Fruit fly (Drosophila melanogaster) whole organism, embryonic: ENCODE data around the gene CG6607.

Experiments
- ATbp ChIP-seq: fragments of 200-800 bp; sonication (Bioruptor generic); optimal IDR thresholded peaks from 2 replicates; lab custom pipeline; 2017; ENCODE audit warnings: missing biosample characterization, mild to moderate bottlenecking, missing genetic modification characterization, missing genetic modification reagents
- Aef1 ChIP-seq: fragments of 200-800 bp; sonication (Bioruptor generic); IDR thresholded peaks from 3 replicates; pipeline ENCODE4 v1.3.6; 2022; ENCODE audit warnings: missing biosample characterization, missing genetic modification characterization
- Atf3 ChIP-seq: fragments of 200-800 bp; sonication (Bioruptor generic); optimal IDR thresholded peaks from 3 replicates; lab custom pipeline; 2016; ENCODE audit warnings: missing biosample characterization, missing genetic modification characterization
- CG1024 ChIP-seq: fragments of 200-800 bp; sonication (Bioruptor generic); IDR thresholded peaks from 2 replicates; pipeline ENCODE4 v1.3.6; 2022; ENCODE audit warnings: missing biosample characterization, missing genetic modification characterization
- CG10274 ChIP-seq: fragments of 200-800 bp; sonication (Bioruptor generic); optimal IDR thresholded peaks from 3 replicates; lab custom pipeline; 2017; ENCODE audit warnings: missing biosample characterization, mild to moderate bottlenecking, missing genetic modification characterization
- CG10565 ChIP-seq: fragments of 200-800 bp; sonication (Bioruptor generic); optimal IDR thresholded peaks from 3 replicates; lab custom pipeline; 2016; ENCODE audit warnings: missing biosample characterization, mild to moderate bottlenecking, missing genetic modification characterization
- CG11456 ChIP-seq: fragments of 200-800 bp; sonication (Bioruptor generic); IDR thresholded peaks from 3 replicates; pipeline ENCODE4 v1.3.6; 2022; ENCODE audit warnings: missing biosample characterization, missing genetic modification characterization
- CG13624 ChIP-seq: fragments of 200-800 bp; sonication (Bioruptor generic); optimal IDR thresholded peaks from 2 replicates; lab custom pipeline; 2016; ENCODE audit warnings: missing biosample characterization, missing genetic modification characterization
- CG13775 ChIP-seq: fragments of 200-800 bp; sonication (Bioruptor generic); optimal IDR thresholded peaks from 3 replicates; lab custom pipeline; 2017; ENCODE audit warnings: missing biosample characterization, mild to moderate bottlenecking, missing genetic modification characterization
- CG14014 ChIP-seq: fragments of 200-800 bp; sonication (Bioruptor generic); IDR thresholded peaks from 2 replicates; pipeline ENCODE4 v1.3.6; 2022; ENCODE audit warnings: missing biosample characterization, missing genetic modification characterization
- CG14965 ChIP-seq: fragments of 200-800 bp; sonication (Bioruptor generic); optimal IDR thresholded peaks from 2 replicates; lab custom pipeline; 2016; ENCODE audit warnings: missing biosample characterization, missing genetic modification characterization, borderline replicate concordance
- CG15479 ChIP-seq: fragments of 200-800 bp; sonication (Bioruptor generic); optimal IDR thresholded peaks from 3 replicates; lab custom pipeline; 2019; ENCODE audit warnings: missing biosample characterization, mild to moderate bottlenecking, missing genetic modification characterization, moderate library complexity
- CG16813 ChIP-seq: fragments of 200-800 bp; sonication (Bioruptor generic); IDR thresholded peaks from 3 replicates; pipeline ENCODE4 v1.3.6; 2022; ENCODE audit warnings: missing biosample characterization, missing genetic modification characterization; ENCODE audit not compliant: partially characterized antibody
- CG16863 ChIP-seq: fragments of 200-800 bp; sonication (Bioruptor generic); optimal IDR thresholded peaks from 3 replicates; lab custom pipeline; 2016; ENCODE audit warnings: missing biosample characterization, missing genetic modification characterization
- CG17612 ChIP-seq: fragments of 200-800 bp; sonication (Bioruptor generic); IDR thresholded peaks from 2 replicates; pipeline ENCODE4 v1.3.6; 2022; ENCODE audit warnings: missing biosample characterization, missing genetic modification characterization
- CG17912 ChIP-seq: fragments of 200-800 bp; sonication (Bioruptor generic); optimal IDR thresholded peaks from 2 replicates; lab custom pipeline; 2018; ENCODE audit warnings: missing biosample characterization, mild to moderate bottlenecking, missing genetic modification characterization
- CG2120 ChIP-seq: fragments of 200-800 bp; sonication (Bioruptor generic); optimal IDR thresholded peaks from 3 replicates; lab custom pipeline; 2016; ENCODE audit warnings: missing biosample characterization, missing genetic modification characterization
- CG2712 ChIP-seq: fragments of 200-800 bp; optimal IDR thresholded peaks from 3 replicates; lab custom pipeline; 2019; ENCODE audit warnings: missing biosample characterization, mild to moderate bottlenecking, missing genetic modification characterization, moderate library complexity
- CG32767 ChIP-seq: fragments of 200-800 bp; sonication (Bioruptor generic); IDR thresholded peaks from 2 replicates; pipeline ENCODE4 v1.3.6; 2022; ENCODE audit warnings: missing biosample characterization, missing genetic modification characterization
- CG42726 ChIP-seq: fragments of 200-800 bp; sonication (Bioruptor generic); IDR thresholded peaks from 2 replicates; pipeline ENCODE4 v1.3.6; 2022; ENCODE audit warnings: missing biosample characterization, missing genetic modification characterization; ENCODE audit not compliant: partially characterized antibody
- CG4282 ChIP-seq: fragments of 200-800 bp; sonication (Bioruptor generic); optimal IDR thresholded peaks from 2 replicates; lab custom pipeline; 2016; ENCODE audit warnings: missing biosample characterization, missing genetic modification characterization
- CG6765 ChIP-seq: fragments of 200-800 bp; sonication (Bioruptor generic); optimal IDR thresholded peaks from 3 replicates; lab custom pipeline; 2017; ENCODE audit warnings: missing biosample characterization, mild to moderate bottlenecking, missing genetic modification characterization
- CG7928 ChIP-seq: fragments of 200-800 bp; sonication (Bioruptor generic); optimal IDR thresholded peaks from 2 replicates; lab custom pipeline; 2017; ENCODE audit warnings: missing biosample characterization, mild to moderate bottlenecking, missing genetic modification characterization
- CG8765 ChIP-seq: fragments of 200-800 bp; sonication (Bioruptor generic); IDR thresholded peaks from 2 replicates; pipeline ENCODE4 v1.3.6; 2022; ENCODE audit warnings: missing biosample characterization, missing genetic modification characterization
- CG8944 ChIP-seq: fragments of 200-800 bp; sonication (Bioruptor generic); optimal IDR thresholded peaks from 3 replicates; lab custom pipeline; 2016; ENCODE audit warnings: missing biosample characterization, missing genetic modification characterization
- CG9727 ChIP-seq: fragments of 200-800 bp; sonication (Bioruptor generic); optimal IDR thresholded peaks from 3 replicates; lab custom pipeline; 2017; ENCODE audit warnings: missing biosample characterization, mild to moderate bottlenecking, missing genetic modification characterization
- CG9797 ChIP-seq: fragments of 200-800 bp; sonication (Bioruptor generic); optimal IDR thresholded peaks from 3 replicates; lab custom pipeline; 2018; ENCODE audit warnings: missing biosample characterization, mild to moderate bottlenecking, missing genetic modification characterization
- CG9932 ChIP-seq: fragments of 200-800 bp; sonication (Bioruptor generic); IDR thresholded peaks from 2 replicates; pipeline ENCODE4 v1.3.6; 2022; ENCODE audit warnings: missing biosample characterization, missing genetic modification characterization
- CkIIα-i1 ChIP-seq: fragments of 200-800 bp; sonication (Bioruptor generic); IDR thresholded peaks from 2 replicates; pipeline ENCODE4 v1.3.6; 2022; ENCODE audit warnings: missing biosample characterization, missing genetic modification characterization
- Deaf1 ChIP-seq: fragments of 200-800 bp; optimal IDR thresholded peaks from 3 replicates; lab custom pipeline; 2019; ENCODE audit warnings: missing biosample characterization, mild to moderate bottlenecking, missing genetic modification characterization, moderate library complexity
- Drgx ChIP-seq: fragments of 200-800 bp; sonication (Bioruptor generic); IDR thresholded peaks from 2 replicates; pipeline ENCODE4 v1.3.6; 2022; ENCODE audit warnings: missing biosample characterization, missing genetic modification characterization
- HHEX ChIP-seq: fragments of 200-800 bp; sonication (Bioruptor generic); optimal IDR thresholded peaks from 3 replicates; lab custom pipeline; 2017; ENCODE audit warnings: missing biosample characterization, mild to moderate bottlenecking, missing genetic modification characterization, missing genetic modification reagents
- HLH4C ChIP-seq: fragments of 200-800 bp; sonication (Bioruptor generic); IDR thresholded peaks from 3 replicates; pipeline ENCODE4 v1.3.6; 2022; ENCODE audit warnings: missing biosample characterization, missing genetic modification characterization; ENCODE audit not compliant: partially characterized antibody
- HmgZ ChIP-seq: fragments of 200-800 bp; sonication (Bioruptor generic); optimal IDR thresholded peaks from 2 replicates; lab custom pipeline; 2018; ENCODE audit warnings: missing biosample characterization, mild to moderate bottlenecking, missing genetic modification characterization
- Sin3A ChIP-seq: fragments of >200 bp; optimal IDR thresholded peaks from 2 replicates; lab custom pipeline; 2018
- Tbp ChIP-seq: fragments of >200 bp; optimal IDR thresholded peaks from 2 replicates; lab custom pipeline; 2018; ENCODE audit warnings: missing biosample characterization, missing genetic modification characterization
- abd-A ChIP-seq: fragments of 200-800 bp; sonication (Bioruptor generic); optimal IDR thresholded peaks from 3 replicates; lab custom pipeline; 2019; ENCODE audit warnings: missing biosample characterization, mild to moderate bottlenecking, missing genetic modification characterization, moderate library complexity
- caup ChIP-seq: fragments of 200-800 bp; sonication (Bioruptor generic); optimal IDR thresholded peaks from 3 replicates; lab custom pipeline; 2017; ENCODE audit warnings: missing biosample characterization, mild to moderate bottlenecking, missing genetic modification characterization, moderate library complexity; ENCODE audit not compliant: severe bottlenecking
- cg ChIP-seq: fragments of 200-800 bp; sonication (Bioruptor generic); optimal IDR thresholded peaks from 3 replicates; lab custom pipeline; 2019; ENCODE audit warnings: missing biosample characterization, mild to moderate bottlenecking, missing genetic modification characterization, moderate library complexity
- chn ChIP-seq: fragments of 200-800 bp; sonication (Bioruptor generic); optimal IDR thresholded peaks from 2 replicates; lab custom pipeline; 2016; ENCODE audit warnings: missing biosample characterization, missing genetic modification characterization
- cwo ChIP-seq: fragments of 200-800 bp; sonication (Bioruptor generic); optimal IDR thresholded peaks from 3 replicates; lab custom pipeline; 2017; ENCODE audit warnings: missing biosample characterization, missing genetic modification characterization, mild to moderate bottlenecking, moderate library complexity, missing genetic modification reagents
- dysf ChIP-seq: fragments of 200-800 bp; sonication (Bioruptor generic); IDR thresholded peaks from 3 replicates; pipeline ENCODE4 v1.3.6; 2022; ENCODE audit warnings: missing biosample characterization, missing genetic modification characterization
- fd3F ChIP-seq: fragments of 200-800 bp; sonication (Bioruptor generic); optimal IDR thresholded peaks from 2 replicates; lab custom pipeline; 2018; ENCODE audit warnings: missing biosample characterization, mild to moderate bottlenecking, missing genetic modification characterization, moderate library complexity
- fd96Cb ChIP-seq: fragments of 200-800 bp; sonication (Bioruptor generic); optimal IDR thresholded peaks from 2 replicates; lab custom pipeline; 2018; ENCODE audit warnings: missing biosample characterization, mild to moderate bottlenecking, missing genetic modification characterization, moderate library complexity
- ind ChIP-seq: fragments of 200-800 bp; sonication (Bioruptor generic); optimal IDR thresholded peaks from 3 replicates; lab custom pipeline; 2016; ENCODE audit warnings: missing biosample characterization, missing genetic modification characterization
- jumu ChIP-seq: fragments of 200-800 bp; sonication (Bioruptor generic); optimal IDR thresholded peaks from 3 replicates; lab custom pipeline; 2016; ENCODE audit warnings: missing biosample characterization, missing genetic modification characterization
- otp ChIP-seq: fragments of 200-800 bp; sonication (Bioruptor generic); IDR thresholded peaks from 3 replicates; pipeline ENCODE4, ENCODE4 v1.3.6; 2022; ENCODE audit warnings: missing biosample characterization, missing genetic modification characterization
- pan ChIP-seq, 4 experiments: fragments of >200 bp in 3 of 4; fragments of 200-800 bp in 1 of 4; sonication (Bioruptor generic) in 1 of 4; optimal IDR thresholded peaks in 3 of 4; IDR thresholded peaks in 1 of 4; 2 replicates each; pipeline versions ENCODE4 v1.3.6 to Lab custom; 2017 to 2022; ENCODE audit warnings: missing biosample characterization in 2 of 4, missing genetic modification characterization in 2 of 4, mixed read lengths in 1 of 4
- pnt ChIP-seq: fragments of 200-800 bp; sonication (Bioruptor generic); optimal IDR thresholded peaks from 3 replicates; lab custom pipeline; 2016; ENCODE audit warnings: missing biosample characterization, missing genetic modification characterization
- sug ChIP-seq: fragments of 200-800 bp; optimal IDR thresholded peaks from 2 replicates; lab custom pipeline; 2019; ENCODE audit warnings: missing biosample characterization, mild to moderate bottlenecking, missing genetic modification characterization, moderate library complexity
- tgo ChIP-seq: fragments of 200-800 bp; sonication (Bioruptor generic); IDR thresholded peaks from 3 replicates; pipeline ENCODE4 v1.3.6; 2022; ENCODE audit warnings: missing biosample characterization, missing genetic modification characterization

CG6607 gene

dm6 chr3R:24518150-24518580, 9.7 kb upstream of the CG6607 start, which contains the start of gene Pp1alpha-96A (continued):
- TF ChIP-seq CG16863 (GFP tag; lab: Kevin White, UChicago) (no peak), pan (optimal IDR thresholded peaks at IDR 0.05; lab: Kevin White, UChicago) (no peak), pan (GFP tag; optimal IDR thresholded peaks at IDR 0.05 in 1 of 2, IDR thresholded peaks at IDR 0.05 in 1 of 2) (no peak), CG2120 (GFP tag; lab: Kevin White, UChicago) (peak; percentile 26), CkIIα-i1 (no peak), CG8765 (GFP tag; lab: Robert Waterston, UW) (no peak), Drgx (GFP tag; lab: Robert Waterston, UW) (no peak), CG13624 (peak; percentile 67), Deaf1 (no peak), CG16813 (GFP tag; lab: Robert Waterston, UW) (peak; percentile 87), CG2712 (tag; lab: Kevin White, UChicago) (peak; percentile 35), CG17912 (GFP tag; lab: Kevin White, UChicago) (no peak), CG11456 (no peak), HLH4C (peak; percentile 84), cwo (GFP tag; lab: Kevin White, UChicago) (no peak), CG10274 (GFP tag; lab: Kevin White, UChicago) (no peak), CG32767 (GFP tag; lab: Robert Waterston, UW) (peak; percentile 62; the same call in 1 of the 2 replicates), abd-A (tag; lab: Kevin White, UChicago) (no peak), CG7928 (GFP tag; lab: Kevin White, UChicago) (no peak), CG42726 (GFP tag; lab: Robert Waterston, UW) (peak; percentile 87), Aef1 (GFP tag; lab: Robert Waterston, UW) (no peak), tgo (GFP tag; lab: Robert Waterston, UW) (no peak), Tbp (GFP tag; lab: Kevin White, UChicago) (no peak), CG13775 (GFP tag; lab: Kevin White, UChicago) (no peak), CG9797 (peak; percentile 81), CG8944 (GFP tag; lab: Kevin White, UChicago) (peak; percentile 13), CG17612 (GFP tag; lab: Robert Waterston, UW) (no peak), cg (GFP tag; lab: Kevin White, UChicago) (peak; percentile 83), otp (GFP tag; lab: Robert Waterston, UW) (no peak), HmgZ (tag; lab: Kevin White, UChicago) (peak; percentile 24), fd3F (GFP tag; lab: Kevin White, UChicago) (no peak), dysf (no peak), CG10565 (GFP tag; lab: Kevin White, UChicago) (no peak), HHEX (GFP tag; lab: Kevin White, UChicago) (no peak), CG9727 (GFP tag; lab: Kevin White, UChicago) (peak; percentile 21), ind (peak; percentile 11), sug (no peak), CG9932 (GFP tag; lab: Robert Waterston, UW) (peak; percentile 40), ATbp (GFP tag; lab: Kevin White, UChicago) (no peak), caup (no peak), jumu (GFP tag; lab: Kevin White, UChicago) (no peak), CG14965 (no peak), chn (GFP tag; lab: Kevin White, UChicago) (no peak), CG1024 (no peak), CG15479 (GFP tag; lab: Kevin White, UChicago) (no peak), Atf3 (GFP tag; lab: Kevin White, UChicago) (no peak), CG4282 (GFP tag; lab: Kevin White, UChicago) (no peak), fd96Cb (tag; lab: Kevin White, UChicago) (no peak), CG6765 (GFP tag; lab: Kevin White, UChicago) (no peak), CG14014 (GFP tag; lab: Robert Waterston, UW) (no peak), pnt (no peak), Sin3A (peak; percentile 66)
